Fruit fly (Drosophila melanogaster): Measurements from ENCODE around the gene Atg4b.
A peak's percentile ranks its signal among the peaks of the same experiment; 100 is the strongest.

Atg4b gene

dm6 chr3R:15361490-15361889 is 4.8 kb upstream of the Atg4b start, which contains the start of the genes Cog2 and Trax (continued):
- TF ChIP-seq vnd (GFP tag; IDR thresholded peaks at IDR 0.05; ENCODE audit: partially characterized antibody) (peak; percentile 82), Hand (GFP tag; optimal IDR thresholded peaks at IDR 0.05) (no peak), Dref (GFP tag; IDR thresholded peaks at IDR 0.05) (peak; percentile 76), gcm2 (GFP tag; optimal IDR thresholded peaks at IDR 0.05) (no peak), CG9215 (GFP tag; IDR thresholded peaks at IDR 0.05) (no peak), CG8924 (tag; optimal IDR thresholded peaks at IDR 0.05) (no peak), hb (GFP tag; IDR thresholded peaks at IDR 0.05; ENCODE audit: partially characterized antibody) (peak; percentile 75), CG1792 (GFP tag; optimal IDR thresholded peaks at IDR 0.05) (no peak), odd (GFP tag; optimal IDR thresholded peaks at IDR 0.05) (no peak), ab (GFP tag; optimal IDR thresholded peaks at IDR 0.05) (no peak), CG42726 (GFP tag; IDR thresholded peaks at IDR 0.05; ENCODE audit: partially characterized antibody) (peak; percentile 91), CG9609 (GFP tag; optimal IDR thresholded peaks at IDR 0.05) (no peak), lbe (GFP tag; optimal IDR thresholded peaks at IDR 0.05) (no peak), Lim3 (GFP tag; IDR thresholded peaks at IDR 0.05) (no peak), onecut (GFP tag; IDR thresholded peaks at IDR 0.05) (no peak), Nf-YA (GFP tag; IDR thresholded peaks at IDR 0.05) (no peak), CG11560 (tag; IDR thresholded peaks at IDR 0.05) (no peak), CG5953 (GFP tag; IDR thresholded peaks at IDR 0.05) (no peak), CG16813 (GFP tag; IDR thresholded peaks at IDR 0.05; ENCODE audit: partially characterized antibody) (peak; percentile 77), CG33557 (GFP tag; optimal IDR thresholded peaks at IDR 0.05) (no peak), Xbp1 (GFP tag; optimal IDR thresholded peaks at IDR 0.05) (no peak), CG8359 (GFP tag; optimal IDR thresholded peaks at IDR 0.05; ENCODE audit: borderline replicate concordance) (no peak), bab2 (GFP tag; optimal IDR thresholded peaks at IDR 0.05) (no peak), CG4328 (GFP tag; optimal IDR thresholded peaks at IDR 0.05) (no peak), CG17385 (GFP tag; optimal IDR thresholded peaks at IDR 0.05) (no peak), rib (GFP tag; IDR thresholded peaks at IDR 0.05) (no peak), CG1233 (GFP tag; optimal IDR thresholded peaks at IDR 0.05) (no peak), CG10321 (GFP tag; IDR thresholded peaks at IDR 0.05) (no peak), CG14860 (GFP tag; IDR thresholded peaks at IDR 0.05; ENCODE audit: partially characterized antibody) (peak; percentile 72), CG9797 (GFP tag; optimal IDR thresholded peaks at IDR 0.05) (peak; percentile 5), CG3847 (GFP tag; IDR thresholded peaks at IDR 0.05) (no peak), NfI (GFP tag; optimal IDR thresholded peaks at IDR 0.05) (no peak), CkIIα-i1 (GFP tag; IDR thresholded peaks at IDR 0.05) (no peak), pho (GFP tag; optimal IDR thresholded peaks at IDR 0.05) (no peak), CG10147 (GFP tag; optimal IDR thresholded peaks at IDR 0.05) (no peak), CG13775 (GFP tag; optimal IDR thresholded peaks at IDR 0.05) (no peak), CG10209 (GFP tag; optimal IDR thresholded peaks at IDR 0.05) (no peak), HLH4C (GFP tag; IDR thresholded peaks at IDR 0.05; ENCODE audit: partially characterized antibody) (peak; percentile 86), CG15479 (GFP tag; optimal IDR thresholded peaks at IDR 0.05) (no peak), CG31441 (GFP tag; IDR thresholded peaks at IDR 0.05) (no peak), CG12769 (tag; optimal IDR thresholded peaks at IDR 0.05) (no peak), GATAe (GFP tag; conservative IDR thresholded peaks at IDR 0.05) (no peak), CG13624 (GFP tag; optimal IDR thresholded peaks at IDR 0.05) (no peak), CG15269 (tag; optimal IDR thresholded peaks at IDR 0.05) (no peak), her (GFP tag; optimal IDR thresholded peaks at IDR 0.05) (no peak), gcm (GFP tag; optimal IDR thresholded peaks at IDR 0.05) (no peak), hkb (optimal IDR thresholded peaks at IDR 0.05) (no peak), hkb (GFP tag; IDR thresholded peaks at IDR 0.05) (no peak), HLHmδ (GFP tag; optimal IDR thresholded peaks at IDR 0.05) (no peak), kay (GFP tag; optimal IDR thresholded peaks at IDR 0.05) (no peak), oc (tag; optimal IDR thresholded peaks at IDR 0.05) (no peak), CG9727 (GFP tag; optimal IDR thresholded peaks at IDR 0.05) (no peak)
